Worm (Caenorhabditis elegans) whole organism, L4/young adult: ENCODE measurements around the gene rnp-3.
"Not testable (repeated sequence)": the region's sequence is repeated elsewhere in the genome, so short reads cannot be mapped to it uniquely, and the experiment has no call there.

Experiments
- W03F9.2 ChIP-seq: fragments of 150-350 bp; optimal IDR thresholded peaks from 2 replicates; lab custom pipeline; 2014; ENCODE audit warnings: missing biosample characterization, missing genetic modification characterization
- dao-5 ChIP-seq: sonication (generic microtip); optimal IDR thresholded peaks from 2 replicates; lab custom pipeline; 2016; ENCODE audit warnings: missing genotype, missing genetic modification characterization, moderate library complexity, missing compliant biosample characterization
- him-1 ChIP-seq: sonication (generic microtip); optimal IDR thresholded peaks from 2 replicates; lab custom pipeline; 2016; ENCODE audit warnings: missing genotype, missing genetic modification reagents, missing genetic modification characterization, missing compliant biosample characterization

rnp-3 gene

DNA sequence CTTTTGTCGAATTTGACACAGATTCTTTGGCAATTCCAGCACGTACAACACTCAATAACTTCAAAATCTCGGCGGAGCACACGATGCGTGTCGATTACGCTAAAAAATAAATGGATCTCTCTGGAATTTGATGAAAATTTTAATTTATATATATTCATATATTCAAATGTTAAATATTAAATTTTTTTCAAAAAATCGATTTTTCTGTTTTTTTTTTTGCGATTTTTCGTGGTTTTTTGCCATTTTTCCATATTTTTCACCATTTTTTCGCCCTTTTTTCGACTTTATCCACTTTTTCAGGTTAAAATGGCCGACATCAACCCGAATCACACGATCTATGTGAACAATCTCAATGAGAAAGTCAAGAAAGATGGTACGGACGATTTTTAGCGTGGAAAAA, at the start of gene rnp-3:
TSS of gene rnp-3 (plus strand) at position 301 of the 400 bp plus-strand sequence.
- TF ChIP-seq him-1 (tag; lab: Kevin White, UChicago) (no peak), W03F9.2 (tag; lab: Kevin White, UChicago) (no peak), dao-5 (tag; lab: Kevin White, UChicago) (no peak)

DNA sequence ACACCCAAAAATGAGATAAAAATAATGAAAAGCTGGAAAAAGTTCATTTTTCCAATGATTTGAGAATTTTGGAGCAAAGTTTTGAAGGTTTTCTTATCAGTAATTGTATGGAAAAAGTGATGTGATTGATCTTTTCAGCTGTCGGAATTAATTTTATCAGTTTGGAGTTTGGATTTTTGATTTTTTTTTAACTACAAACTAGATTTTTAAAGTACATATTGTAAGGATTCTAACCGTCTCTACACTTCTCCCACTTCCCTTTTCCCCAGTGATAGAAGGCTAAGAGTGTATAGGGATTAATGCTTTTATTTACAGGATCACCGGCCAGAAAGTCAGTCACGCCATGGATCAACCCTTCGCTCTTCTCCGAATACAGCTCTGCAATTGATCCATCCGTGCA, 48.2 kb upstream of the rnp-3 start, which contains the start of gene F49F1.7:
TSS of gene F49F1.7 (minus strand) at position 101 of the 400 bp plus-strand sequence.
- TF ChIP-seq dao-5, him-1, W03F9.2 (tag; lab: Kevin White, UChicago): not testable (repeated sequence)

DNA sequence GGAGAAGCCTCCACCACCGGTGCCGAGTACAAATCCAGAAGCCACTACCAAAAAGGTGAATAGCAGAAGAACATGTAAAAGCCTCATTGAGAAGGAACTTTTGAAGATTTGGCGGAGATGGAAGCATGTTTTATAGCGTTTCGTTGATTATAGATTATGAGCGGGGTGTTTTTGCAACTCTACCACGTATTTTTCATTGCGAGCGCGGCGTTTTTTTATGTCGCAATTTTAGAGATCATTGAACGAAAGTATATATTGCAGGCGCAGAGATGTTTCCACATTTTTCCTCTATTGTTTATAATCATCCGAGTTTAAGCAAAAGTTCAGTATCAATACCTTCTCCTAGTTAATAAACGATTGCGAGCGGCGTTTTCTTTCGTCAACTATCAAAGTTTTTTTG, 38.1 kb upstream of the rnp-3 start, which contains the start of gene F49F1.17:
TSS of gene F49F1.17 (minus strand) at position 101 of the 400 bp plus-strand sequence.
- TF ChIP-seq W03F9.2 (tag; lab: Kevin White, UChicago) (no peak), him-1 (tag; lab: Kevin White, UChicago) (no peak), dao-5 (tag; lab: Kevin White, UChicago) (no peak)

DNA sequence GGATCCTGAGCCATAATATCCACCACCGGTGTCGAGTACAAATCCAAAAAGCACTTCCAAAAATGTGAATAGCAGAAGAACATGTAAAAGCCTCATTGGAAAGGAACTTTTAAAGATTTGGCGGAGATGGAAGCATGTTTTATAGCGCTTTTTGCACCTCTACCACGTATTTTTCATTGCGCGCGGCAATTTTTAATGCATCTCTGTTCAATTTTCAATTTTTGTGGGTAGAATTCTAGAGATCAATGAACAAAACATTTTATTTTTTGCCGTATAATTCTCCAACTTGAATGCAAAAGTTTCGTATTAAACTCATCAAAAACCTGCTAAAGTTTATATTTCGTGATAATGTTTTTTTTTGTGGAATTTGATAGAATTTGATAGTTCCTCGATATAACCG, 36.4 kb upstream of the rnp-3 start, which contains the start of gene F49F1.9:
TSS of gene F49F1.9 (minus strand) at position 101 of the 400 bp plus-strand sequence.
- TF ChIP-seq dao-5 (tag; lab: Kevin White, UChicago) (no peak), him-1 (tag; lab: Kevin White, UChicago) (no peak), W03F9.2 (tag; lab: Kevin White, UChicago) (no peak)

DNA sequence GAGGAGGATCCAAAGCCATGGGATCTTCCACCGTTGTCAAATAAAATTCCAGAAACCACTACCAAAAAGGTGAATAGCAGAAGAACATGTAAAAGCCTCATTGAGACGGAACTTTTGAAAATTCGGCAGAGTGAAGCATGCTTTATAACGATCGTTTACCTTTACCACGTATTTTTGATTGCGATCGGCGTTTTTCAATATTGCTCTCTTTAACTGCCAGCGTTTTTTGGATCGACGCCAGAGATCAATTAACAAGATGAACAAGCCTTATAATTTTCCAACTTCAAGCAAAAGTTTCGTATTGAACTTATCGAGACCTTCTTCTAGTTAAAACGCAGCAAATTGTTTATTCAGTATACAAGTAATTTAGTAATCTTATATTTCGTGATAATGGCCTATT, 34.9 kb upstream of the rnp-3 start, which contains the start of gene F49F1.10:
TSS of gene F49F1.10 (minus strand) at position 101 of the 400 bp plus-strand sequence.
- TF ChIP-seq W03F9.2 (tag; lab: Kevin White, UChicago) (no peak), dao-5 (tag; lab: Kevin White, UChicago) (no peak), him-1 (tag; lab: Kevin White, UChicago) (no peak)

DNA sequence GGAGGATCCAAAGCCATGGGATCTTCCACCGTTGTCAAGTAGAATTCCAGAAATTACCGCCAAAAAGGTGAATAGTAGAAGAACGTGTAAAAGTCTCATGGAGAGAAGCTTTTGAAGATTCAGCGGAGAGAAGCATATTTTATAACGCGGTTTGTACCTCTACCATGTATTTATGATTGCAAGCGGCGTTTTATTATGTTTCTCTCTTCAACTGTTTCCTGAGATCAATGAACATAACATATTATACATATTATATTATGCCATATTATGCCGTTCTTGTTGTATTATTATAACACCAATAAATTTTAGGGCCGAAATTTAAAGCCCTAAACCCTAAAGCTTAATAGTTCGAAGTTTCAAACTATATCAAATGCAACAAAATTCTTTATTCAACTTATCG, 33.6 kb upstream of the rnp-3 start, which contains the start of gene F49F1.18:
TSS of gene F49F1.18 (minus strand) at position 101 of the 400 bp plus-strand sequence.
- TF ChIP-seq W03F9.2 (tag; lab: Kevin White, UChicago) (no peak), him-1 (tag; lab: Kevin White, UChicago) (no peak), dao-5 (tag; lab: Kevin White, UChicago) (no peak)

DNA sequence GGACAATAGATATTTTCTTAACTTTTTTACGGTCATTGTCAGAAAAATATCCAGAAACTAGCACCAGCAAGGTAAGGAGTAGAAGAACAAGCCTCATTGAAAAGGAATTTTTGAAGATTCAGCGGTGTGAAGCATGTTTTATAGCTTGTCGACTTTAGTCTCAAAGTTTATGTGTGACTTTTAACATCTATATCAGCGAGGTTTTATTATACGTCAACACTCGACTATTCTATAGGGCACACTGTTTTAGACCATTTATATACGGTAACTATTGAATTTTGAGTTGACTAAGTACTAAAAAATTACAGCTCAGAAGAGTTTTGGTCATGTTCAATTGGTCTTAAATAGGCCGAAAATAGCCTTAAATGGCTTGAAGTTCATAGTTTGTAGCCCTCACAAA, 32.6 kb upstream of the rnp-3 start, which contains the start of gene F49F1.11:
TSS of gene F49F1.11 (minus strand) at position 101 of the 400 bp plus-strand sequence.
- TF ChIP-seq W03F9.2 (tag; lab: Kevin White, UChicago) (no peak), him-1 (tag; lab: Kevin White, UChicago) (no peak), dao-5 (tag; lab: Kevin White, UChicago) (no peak)

DNA sequence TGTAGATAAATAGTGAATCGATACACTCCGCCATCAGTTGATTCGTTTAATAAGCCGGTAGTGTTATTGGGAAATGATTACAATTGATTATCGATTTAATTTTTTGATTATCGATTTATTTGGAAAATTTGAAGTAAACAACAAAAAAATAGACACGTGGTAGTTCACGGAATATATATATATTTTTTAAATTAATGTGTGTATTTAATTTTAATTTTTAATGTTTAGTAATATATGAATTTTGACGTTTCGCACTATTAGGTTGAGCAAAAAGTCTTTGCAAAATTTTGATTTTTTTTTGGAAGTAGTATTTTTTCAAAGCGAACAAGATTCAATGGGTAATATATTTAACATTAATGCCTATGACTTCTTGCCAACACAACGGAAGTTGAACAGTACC, 30.9 kb upstream of the rnp-3 start, which contains the start of gene F49F1.12:
TSS of gene F49F1.12 (minus strand) at position 101 of the 400 bp plus-strand sequence.
- not testable (repeated sequence) for TF ChIP-seq W03F9.2, dao-5, him-1 (tag; lab: Kevin White, UChicago)

DNA sequence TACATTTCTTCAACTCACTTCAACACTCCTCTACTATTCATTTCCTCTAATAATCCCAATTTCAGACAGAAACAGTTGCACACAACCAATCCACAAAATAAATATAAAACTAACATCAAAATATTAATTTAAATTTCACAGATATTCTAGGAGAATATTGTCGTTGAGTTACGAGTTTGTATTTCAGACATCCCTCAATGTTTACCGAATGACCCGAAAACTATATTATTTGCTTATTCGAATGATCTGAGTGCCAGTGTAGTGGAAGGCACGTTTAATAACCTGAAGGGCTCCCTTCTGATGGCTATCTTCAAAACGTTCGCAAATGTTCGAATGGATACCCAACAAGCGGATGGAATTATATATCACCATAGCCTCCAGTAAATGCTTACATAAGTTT, 29.1 kb upstream of the rnp-3 start, which contains the start of gene R07C12.3:
TSS of gene R07C12.3 (plus strand) at position 301 of the 400 bp plus-strand sequence.
- TF ChIP-seq W03F9.2 (tag; lab: Kevin White, UChicago), result no peak

DNA sequence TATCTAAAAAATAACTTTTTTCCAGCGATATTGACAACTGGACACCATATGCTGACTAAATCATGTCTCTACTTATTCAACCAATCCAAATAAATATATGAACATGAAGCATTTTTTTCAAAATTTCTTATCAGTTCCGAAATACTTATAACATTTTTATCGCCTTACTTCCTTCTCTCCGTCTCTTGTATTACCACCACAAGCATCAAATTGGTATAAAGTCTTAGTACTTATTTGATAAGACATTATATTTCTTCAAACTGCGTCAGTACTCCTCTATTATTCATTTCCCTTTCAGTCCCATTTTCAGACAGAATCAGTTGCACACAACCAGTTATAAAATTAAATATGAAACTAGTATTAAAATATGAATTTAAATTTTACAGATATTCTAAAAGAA, 26.0 kb upstream of the rnp-3 start:
- TF ChIP-seq him-1 (tag; lab: Kevin White, UChicago) (no peak), dao-5 (tag; lab: Kevin White, UChicago) (no peak), W03F9.2 (tag; lab: Kevin White, UChicago) (no peak)

DNA sequence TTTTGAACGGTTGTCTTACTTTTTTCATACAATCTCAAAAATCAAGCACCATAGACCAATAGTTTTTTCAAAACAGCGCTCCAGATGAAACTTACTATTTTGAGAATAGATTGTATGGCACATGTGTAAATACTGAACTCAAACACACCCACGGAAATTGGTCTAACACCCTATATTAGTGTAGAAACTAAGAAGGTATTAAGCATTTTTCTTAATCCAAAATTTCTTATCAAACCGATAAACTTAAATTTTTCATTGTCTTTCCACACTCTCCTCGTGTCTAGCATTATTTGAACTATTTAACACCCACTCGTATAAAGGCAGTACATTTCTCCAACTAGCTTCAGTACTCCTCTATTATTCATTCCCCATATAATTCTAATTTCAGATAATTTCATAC, 23.8 kb upstream of the rnp-3 start:
- TF ChIP-seq dao-5 (tag; lab: Kevin White, UChicago) (no peak), him-1 (tag; lab: Kevin White, UChicago) (no peak), W03F9.2 (tag; lab: Kevin White, UChicago) (no peak)

DNA sequence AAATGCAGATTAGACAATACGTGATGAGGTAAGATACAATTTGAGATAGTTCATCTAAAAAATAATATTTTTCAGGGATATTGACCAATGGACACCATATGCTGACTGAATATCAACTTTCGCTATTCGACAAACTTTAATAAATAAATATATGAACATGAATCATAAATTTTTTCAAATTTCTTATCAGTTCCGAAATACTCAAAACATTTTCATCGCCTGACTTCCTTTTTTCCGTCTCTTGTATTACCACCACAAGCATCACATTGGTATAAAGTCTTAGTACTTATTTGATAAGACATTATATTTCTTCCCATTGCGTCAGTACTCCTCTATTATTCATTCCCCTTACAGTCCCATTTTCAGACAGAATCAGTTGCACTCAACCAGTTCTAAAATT, 21.7 kb upstream of the rnp-3 start, which contains the start of the genes K08D10.10 and R07C12.1:
TSS of gene K08D10.10 (plus strand) at position 93 of the 400 bp plus-strand sequence.
TSS of gene R07C12.1 (plus strand) at position 314 of the 400 bp plus-strand sequence.
- TF ChIP-seq dao-5 (tag; lab: Kevin White, UChicago) (no peak), him-1 (tag; lab: Kevin White, UChicago) (no peak), W03F9.2 (tag; lab: Kevin White, UChicago) (no peak)

DNA sequence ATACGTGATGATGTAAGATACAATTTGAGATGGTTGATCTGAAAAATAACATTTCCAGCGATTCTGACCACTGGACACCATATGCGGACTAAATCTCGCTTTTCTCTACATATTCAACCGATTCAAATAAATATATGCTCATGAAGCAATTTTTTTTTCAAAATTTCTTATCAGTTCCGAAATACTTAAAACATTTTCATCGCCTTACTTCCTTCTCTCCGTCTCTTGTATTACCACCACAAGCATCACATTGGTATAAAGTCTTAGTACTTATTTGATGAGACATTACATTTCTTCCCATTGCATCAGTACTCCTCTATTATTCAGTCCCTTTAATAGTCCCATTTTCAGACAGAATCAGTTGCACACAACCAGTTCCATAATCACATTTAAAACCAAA, 19.2 kb upstream of the rnp-3 start, which contains the start of gene K08D10.14:
TSS of gene K08D10.14 (plus strand) at position 301 of the 400 bp plus-strand sequence.
- TF ChIP-seq him-1 (tag; lab: Kevin White, UChicago), result no peak
- no peak for TF ChIP-seq W03F9.2 (tag; lab: Kevin White, UChicago)
- no peak for TF ChIP-seq dao-5 (tag; lab: Kevin White, UChicago)
